Fruit fly (Drosophila melanogaster) whole organism, wandering third instar larva: ENCODE data around the gene CG11398.

Experiments used
- Abd-B ChIP-seq: fragments of >200 bp; optimal IDR thresholded peaks from 2 replicates; lab custom pipeline; 2017; ENCODE audit warnings: missing biosample characterization, missing genetic modification characterization
- CG9705 ChIP-seq: fragments of 200-800 bp; sonication (Bioruptor generic); optimal IDR thresholded peaks from 2 replicates; lab custom pipeline; 2018; ENCODE audit warnings: missing biosample characterization, mild to moderate bottlenecking, missing genetic modification characterization
- CrebA ChIP-seq: fragments of 200-800 bp; sonication (Bioruptor generic); optimal IDR thresholded peaks from 2 replicates; lab custom pipeline; 2016; ENCODE audit warnings: missing biosample characterization, mild to moderate bottlenecking, missing genetic modification characterization, borderline replicate concordance
- Dfd ChIP-seq: fragments of >200 bp; optimal IDR thresholded peaks from 2 replicates; lab custom pipeline; 2017; ENCODE audit warnings: missing biosample characterization, missing genetic modification characterization
- Dif ChIP-seq: fragments of 200-275, 200-300 bp; sonication (Bioruptor generic); optimal IDR thresholded peaks from 2 replicates; lab custom pipeline; 2018; ENCODE audit warnings: missing biosample characterization, missing genetic modification characterization; ENCODE audit not compliant: partially characterized antibody
- GATAd ChIP-seq: sonication (Bioruptor generic); optimal IDR thresholded peaks from 2 replicates; lab custom pipeline; 2016; ENCODE audit warnings: missing biosample characterization, missing genetic modification characterization
- HLH106 ChIP-seq: fragments of 200-800 bp; optimal IDR thresholded peaks from 3 replicates; lab custom pipeline; 2019; ENCODE audit warnings: missing biosample characterization, mild to moderate bottlenecking, missing genetic modification characterization, moderate library complexity
- Hnf4 ChIP-seq: fragments of 200-800 bp; sonication (Bioruptor generic); optimal IDR thresholded peaks from 2 replicates; lab custom pipeline; 2016; ENCODE audit warnings: missing biosample characterization, mild to moderate bottlenecking, missing genetic modification characterization
- Hr78 ChIP-seq: fragments of >200 bp; optimal IDR thresholded peaks from 2 replicates; lab custom pipeline; 2017; ENCODE audit warnings: missing biosample characterization, missing genetic modification characterization
- Hr83 ChIP-seq: fragments of 200-300 bp; sonication (Bioruptor generic); optimal IDR thresholded peaks from 2 replicates; lab custom pipeline; 2016; ENCODE audit warnings: missing biosample characterization, mild to moderate bottlenecking, missing genetic modification characterization, moderate library complexity; ENCODE audit not compliant: poor library complexity, severe bottlenecking
- Jra ChIP-seq: sonication (Bioruptor generic); optimal IDR thresholded peaks from 2 replicates; lab custom pipeline; 2016; ENCODE audit warnings: missing biosample characterization, missing genetic modification characterization
- Myc ChIP-seq: fragments of >200 bp; optimal IDR thresholded peaks from 2 replicates; lab custom pipeline; 2017
- N ChIP-seq: fragments of >200 bp; optimal IDR thresholded peaks from 2 replicates; lab custom pipeline; 2018; ENCODE audit warnings: missing biosample characterization, missing external identifiers, missing genetic modification characterization
- OdsH ChIP-seq: fragments of 200-800 bp; sonication (Bioruptor generic); optimal IDR thresholded peaks from 2 replicates; lab custom pipeline; 2016; ENCODE audit warnings: missing biosample characterization, mild to moderate bottlenecking, missing genetic modification characterization
- Rel ChIP-seq, 2 experiments: fragments of 200-800 bp; sonication (Bioruptor generic) in 1 of 2; optimal IDR thresholded peaks; 2 replicates in 1 of 2; 3 replicates in 1 of 2; lab custom pipeline; 2016 to 2019; ENCODE audit warnings: mild to moderate bottlenecking in 2 of 2, missing biosample characterization in 2 of 2, missing genetic modification characterization in 2 of 2, moderate library complexity in 1 of 2
- Sp1 ChIP-seq: fragments of 200-800 bp; sonication (Bioruptor generic); optimal IDR thresholded peaks from 3 replicates; lab custom pipeline; 2019; ENCODE audit warnings: missing biosample characterization, mild to moderate bottlenecking, missing genetic modification characterization, moderate library complexity
- Vsx2 ChIP-seq: fragments of 200-300, 225-300 bp; sonication (Bioruptor generic); optimal IDR thresholded peaks from 2 replicates; lab custom pipeline; 2018; ENCODE audit warnings: missing biosample characterization, missing genetic modification characterization; ENCODE audit not compliant: partially characterized antibody
- brk ChIP-seq: fragments of 200-800 bp; sonication (Bioruptor generic); optimal IDR thresholded peaks from 2 replicates; lab custom pipeline; 2016; ENCODE audit warnings: missing biosample characterization, mild to moderate bottlenecking, missing genetic modification characterization
- dl ChIP-seq, 2 experiments: fragments of 175-275, 200-275 bp in 1 of 2; fragments of 200-275 bp in 1 of 2; sonication (Bioruptor generic); optimal IDR thresholded peaks; lab custom pipeline; 2018; ENCODE audit warnings: mild to moderate bottlenecking in 2 of 2, missing biosample characterization in 2 of 2, missing genetic modification characterization in 2 of 2, moderate library complexity in 2 of 2; ENCODE audit not compliant: partially characterized antibody in 2 of 2, insufficient read depth in 1 of 2
- dmrt93B ChIP-seq: fragments of 200-800 bp; sonication (Bioruptor generic); optimal IDR thresholded peaks from 2 replicates; lab custom pipeline; 2018; ENCODE audit warnings: missing biosample characterization, mild to moderate bottlenecking, missing genetic modification characterization
- dsf ChIP-seq: sonication (Bioruptor generic); optimal IDR thresholded peaks from 2 replicates; lab custom pipeline; 2016; ENCODE audit warnings: missing biosample characterization, missing genetic modification characterization, borderline replicate concordance
- ey ChIP-seq: fragments of 200-800 bp; sonication (Bioruptor generic); optimal IDR thresholded peaks from 2 replicates; lab custom pipeline; 2016; ENCODE audit warnings: missing biosample characterization, missing genetic modification characterization
- foxo ChIP-seq, 2 experiments: fragments of 200-800 bp; sonication (Bioruptor generic); optimal IDR thresholded peaks; 2 replicates in 1 of 2; 3 replicates in 1 of 2; lab custom pipeline; 2016 to 2017; ENCODE audit warnings: missing biosample characterization in 2 of 2, missing genetic modification characterization in 2 of 2
- fru ChIP-seq: fragments of 200-800 bp; sonication (Bioruptor generic); optimal IDR thresholded peaks from 3 replicates; lab custom pipeline; 2016; ENCODE audit warnings: missing biosample characterization, mild to moderate bottlenecking, missing genetic modification characterization
- h ChIP-seq: fragments of 200-800 bp; sonication (Bioruptor generic); optimal IDR thresholded peaks from 3 replicates; lab custom pipeline; 2016; ENCODE audit warnings: missing biosample characterization, mild to moderate bottlenecking, missing genetic modification characterization
- jim ChIP-seq: fragments of 175-275, 200-325 bp; sonication (Bioruptor generic); optimal IDR thresholded peaks from 2 replicates; lab custom pipeline; 2016; ENCODE audit warnings: missing biosample characterization, mild to moderate bottlenecking, missing genetic modification characterization
- lola ChIP-seq: fragments of >200 bp; optimal IDR thresholded peaks from 2 replicates; lab custom pipeline; 2017; ENCODE audit warnings: missing biosample characterization, missing genetic modification characterization
- pan ChIP-seq: fragments of >200 bp; optimal IDR thresholded peaks from 2 replicates; lab custom pipeline; 2017
- psq ChIP-seq: fragments of 200-800 bp; sonication (Bioruptor generic); optimal IDR thresholded peaks from 3 replicates; lab custom pipeline; 2017; ENCODE audit warnings: missing biosample characterization, mild to moderate bottlenecking, missing genetic modification characterization, moderate library complexity
- sage ChIP-seq: fragments of 200-800 bp; sonication (Bioruptor generic); optimal IDR thresholded peaks from 2 replicates; lab custom pipeline; 2016; ENCODE audit warnings: missing biosample characterization, mild to moderate bottlenecking, missing genetic modification characterization
- sv ChIP-seq: fragments of 200-800 bp; sonication (Bioruptor generic); optimal IDR thresholded peaks from 3 replicates; lab custom pipeline; 2016; ENCODE audit warnings: missing biosample characterization, missing genetic modification characterization
- tai ChIP-seq: sonication (Bioruptor generic); optimal IDR thresholded peaks from 2 replicates; lab custom pipeline; 2016; ENCODE audit warnings: missing biosample characterization, missing genetic modification characterization
- woc ChIP-seq: sonication (Bioruptor generic); optimal IDR thresholded peaks from 2 replicates; lab custom pipeline; 2016; ENCODE audit warnings: missing biosample characterization, mild to moderate bottlenecking, missing genetic modification characterization

The CG11398 gene

dm6 chrX:1248735-1249134 lies 33.8 kb upstream of the CG11398 start (continued):
- TF ChIP-seq Rel (GFP tag; optimal IDR thresholded peaks at IDR 0.05; lab: Kevin White, UChicago) = peak; percentile 24
- peak; percentile 92 for TF ChIP-seq Rel (tag; optimal IDR thresholded peaks at IDR 0.05; lab: Kevin White, UChicago)
- TF ChIP-seq ey = peak; percentile 82
- peak; percentile 47 for TF ChIP-seq sage (GFP tag; lab: Kevin White, UChicago)
- TF ChIP-seq OdsH (GFP tag; lab: Kevin White, UChicago) = peak; percentile 71
- no peak for TF ChIP-seq Dif (GFP tag; lab: Kevin White, UChicago)
- TF ChIP-seq lola (GFP tag; lab: Kevin White, UChicago) = no peak
- no peak for TF ChIP-seq pan
- TF ChIP-seq GATAd (GFP tag; lab: Kevin White, UChicago) = no peak
- no peak for TF ChIP-seq CrebA (GFP tag; lab: Kevin White, UChicago)
- TF ChIP-seq brk = peak; percentile 42
- TF ChIP-seq fru (GFP tag; lab: Kevin White, UChicago) = peak; percentile 89
- TF ChIP-seq N (GFP tag; lab: Kevin White, UChicago) = no peak
- TF ChIP-seq HLH106 = peak; percentile 79
- TF ChIP-seq dmrt93B (GFP tag; lab: Kevin White, UChicago) = peak; percentile 71
- TF ChIP-seq Sp1 (GFP tag; lab: Kevin White, UChicago) = peak; percentile 70

dm6 chrX:1242049-1242448 lies 27.1 kb upstream of the CG11398 start:
- no peak for TF ChIP-seq jim (GFP tag; lab: Kevin White, UChicago)
- no peak for TF ChIP-seq dsf
- no peak for TF ChIP-seq woc
- no peak for TF ChIP-seq sv
- no peak for TF ChIP-seq Abd-B (GFP tag; lab: Kevin White, UChicago)
- no peak for TF ChIP-seq fru (GFP tag; lab: Kevin White, UChicago)
- no peak for TF ChIP-seq foxo (GFP tag; optimal IDR thresholded peaks at IDR 0.05; lab: Kevin White, UChicago)
- TF ChIP-seq Dif (GFP tag; lab: Kevin White, UChicago) = no peak
- TF ChIP-seq CG9705 (GFP tag; lab: Kevin White, UChicago) = no peak
- TF ChIP-seq sage (GFP tag; lab: Kevin White, UChicago) = no peak
- TF ChIP-seq Hnf4 (GFP tag; lab: Kevin White, UChicago) = no peak
- no peak for TF ChIP-seq Dfd (GFP tag; lab: Kevin White, UChicago)
- no peak for TF ChIP-seq CrebA (GFP tag; lab: Kevin White, UChicago)

- TF ChIP-seq Abd-B (GFP tag; lab: Kevin White, UChicago) (no peak), Jra (GFP tag; lab: Kevin White, UChicago) (peak; percentile 35), Sp1 (GFP tag; lab: Kevin White, UChicago) (peak; percentile 16), h (GFP tag; lab: Kevin White, UChicago) (peak; percentile 14), N (GFP tag; lab: Kevin White, UChicago) (no peak), CrebA (GFP tag; lab: Kevin White, UChicago) (no peak), HLH106 (peak; percentile 25), dsf (no peak), psq (GFP tag; lab: Kevin White, UChicago) (peak; percentile 4), fru (GFP tag; lab: Kevin White, UChicago) (peak; percentile 13), foxo (GFP tag; optimal IDR thresholded peaks at IDR 0.05; lab: Kevin White, UChicago) (peak in 1 of 2 experiments; percentile 34)
Observed at dm6 chrX:1239832-1240231, 24.9 kb upstream of the CG11398 start, which contains the start of gene CG11403. TSS of gene CG11403 (minus strand) at chrX:1239884.

- TF ChIP-seq Abd-B (GFP tag; lab: Kevin White, UChicago) (no peak), Dif (GFP tag; lab: Kevin White, UChicago) (no peak), fru (GFP tag; lab: Kevin White, UChicago) (peak; percentile 9), Hr78 (GFP tag; lab: Kevin White, UChicago) (no peak), Jra (GFP tag; lab: Kevin White, UChicago) (peak; percentile 9), h (GFP tag; lab: Kevin White, UChicago) (peak; percentile 22), sage (GFP tag; lab: Kevin White, UChicago) (no peak), brk (no peak), CrebA (GFP tag; lab: Kevin White, UChicago) (no peak), Rel (GFP tag; optimal IDR thresholded peaks at IDR 0.05; lab: Kevin White, UChicago) (no peak), Rel (tag; optimal IDR thresholded peaks at IDR 0.05; lab: Kevin White, UChicago) (peak; percentile 98), foxo (GFP tag; optimal IDR thresholded peaks at IDR 0.05; lab: Kevin White, UChicago) (peak in 1 of 2 experiments; percentile 24), ey (peak; percentile 10), CG9705 (GFP tag; lab: Kevin White, UChicago) (no peak), lola (GFP tag; lab: Kevin White, UChicago) (no peak), N (GFP tag; lab: Kevin White, UChicago) (no peak), Hr83 (GFP tag; lab: Kevin White, UChicago) (peak; percentile 22), tai (GFP tag; lab: Kevin White, UChicago) (no peak), HLH106 (no peak), OdsH (GFP tag; lab: Kevin White, UChicago) (peak; percentile 10), Myc (peak; percentile 69), dmrt93B (GFP tag; lab: Kevin White, UChicago) (no peak), Vsx2 (GFP tag; lab: Kevin White, UChicago) (no peak), Hnf4 (GFP tag; lab: Kevin White, UChicago) (peak; percentile 15), psq (GFP tag; lab: Kevin White, UChicago) (peak; percentile 10), dl (GFP tag; optimal IDR thresholded peaks at IDR 0.05; lab: Kevin White, UChicago; ENCODE audit: insufficient read depth in 1 of 2, partially characterized antibody in 2 of 2) (no peak)
Observed at dm6 chrX:1236475-1236874, 21.5 kb upstream of the CG11398 start, which contains the start of gene CG3638. TSS of gene CG3638 (minus strand) at chrX:1236684.
